Worm (Caenorhabditis elegans) whole organism, L4 larva: ENCODE results near the gene F02D8.1.

Experiments
- F26F4.8 ChIP-seq: fragments of 200-800 bp; sonication (Bioruptor generic); conservative IDR thresholded peaks from 2 replicates; pipeline ENCODE4 v1.3.6; 2022; ENCODE audit warnings: missing genetic modification characterization, missing compliant biosample characterization
- F44E2.7 ChIP-seq: fragments of 200-800 bp; sonication (Bioruptor generic); IDR thresholded peaks from 2 replicates; pipeline ENCODE4 v2.1.2; 2022; ENCODE audit warnings: missing genetic modification characterization, missing compliant biosample characterization
- ZK337.2 ChIP-seq: fragments of 200-800 bp; sonication (Bioruptor generic); IDR thresholded peaks from 2 replicates; pipeline ENCODE4 v1.3.6; 2022; ENCODE audit warnings: missing genetic modification reagents, missing genetic modification characterization, missing compliant biosample characterization
- ZK546.5 ChIP-seq, 2 experiments: sonication (generic microtip); optimal IDR thresholded peaks; 2 replicates each; lab custom pipeline; 2017; ENCODE audit warnings: missing biosample characterization in 2 of 2, missing genetic modification characterization in 2 of 2
- ama-1 ChIP-seq: fragments of 150-350 bp; optimal IDR thresholded peaks from 2 replicates; lab custom pipeline; 2014; ENCODE audit warnings: inconsistent platforms, mixed read lengths
- arid-1 ChIP-seq: fragments of 200-800 bp; sonication (Bioruptor generic); conservative IDR thresholded peaks from 2 replicates; pipeline ENCODE4 v1.3.6; 2022; ENCODE audit warnings: missing genetic modification reagents, missing genetic modification characterization, missing compliant biosample characterization
- attf-4 ChIP-seq: sonication (generic microtip); optimal IDR thresholded peaks from 3 replicates; lab custom pipeline; 2017; ENCODE audit warnings: missing biosample characterization, missing genetic modification characterization
- ceh-20 ChIP-seq: fragments of 200-800 bp; sonication (Bioruptor generic); IDR thresholded peaks from 2 replicates; pipeline ENCODE4 v1.3.6; 2022; ENCODE audit warnings: missing genetic modification reagents, missing genetic modification characterization, missing compliant biosample characterization
- ceh-28 ChIP-seq: fragments of 150-350 bp; optimal IDR thresholded peaks from 2 replicates; lab custom pipeline; 2014; ENCODE audit warnings: missing biosample characterization, missing genetic modification reagents, missing genetic modification characterization
- ceh-44 ChIP-seq: fragments of 200-800 bp; sonication (Bioruptor generic); IDR thresholded peaks from 2 replicates; pipeline ENCODE4 v1.3.6; 2022; ENCODE audit warnings: missing genetic modification reagents, missing genetic modification characterization, missing compliant biosample characterization
- ceh-82 ChIP-seq: sonication (generic microtip); optimal IDR thresholded peaks from 2 replicates; lab custom pipeline; 2017; ENCODE audit warnings: missing biosample characterization, missing genetic modification characterization
- cey-2 ChIP-seq: sonication (generic microtip); optimal IDR thresholded peaks from 3 replicates; lab custom pipeline; 2017; ENCODE audit warnings: missing genetic modification characterization, mild to moderate bottlenecking, missing compliant biosample characterization, antibody characterized with exemption, borderline replicate concordance; ENCODE audit not compliant: insufficient read depth
- daf-12 ChIP-seq: fragments of 150-350 bp; optimal IDR thresholded peaks from 2 replicates; lab custom pipeline; 2014; ENCODE audit warnings: missing biosample characterization, missing genetic modification reagents, missing genetic modification characterization
- daf-19 ChIP-seq: fragments of 200-800 bp; sonication (Bioruptor generic); conservative IDR thresholded peaks from 2 replicates; pipeline ENCODE4 v1.3.6; 2022; ENCODE audit warnings: missing genetic modification characterization, missing compliant biosample characterization
- dmd-8 ChIP-seq: fragments of 200-800 bp; sonication (Bioruptor generic); IDR thresholded peaks from 2 replicates; pipeline ENCODE4 v1.3.6; 2022; ENCODE audit warnings: missing genetic modification characterization, missing compliant biosample characterization
- dmd-9 ChIP-seq: fragments of 200-800 bp; sonication (Bioruptor generic); IDR thresholded peaks from 2 replicates; pipeline ENCODE4 v1.3.6; 2022; ENCODE audit warnings: missing genetic modification reagents, missing genetic modification characterization, missing compliant biosample characterization
- gei-8 ChIP-seq: fragments of 200-800 bp; sonication (Bioruptor generic); optimal IDR thresholded peaks from 2 replicates; lab custom pipeline; 2018; ENCODE audit warnings: mild to moderate bottlenecking, missing genetic modification characterization, missing compliant biosample characterization
- jun-1 ChIP-seq: fragments of 150-350 bp; optimal IDR thresholded peaks from 2 replicates; lab custom pipeline; 2014; ENCODE audit warnings: missing biosample characterization, missing genetic modification reagents, missing genetic modification characterization
- lim-7 ChIP-seq: fragments of 200-800 bp; sonication (Bioruptor generic); IDR thresholded peaks from 2 replicates; pipeline ENCODE4 v1.3.6; 2022; ENCODE audit warnings: missing genetic modification characterization, missing compliant biosample characterization
- lin-15B ChIP-seq: fragments of 150-350 bp; sonication (generic microtip); optimal IDR thresholded peaks from 3 replicates; lab custom pipeline; 2014; ENCODE audit warnings: missing biosample characterization, missing genetic modification characterization
- lin-29 ChIP-seq: fragments of 200-800 bp; sonication (Bioruptor generic); IDR thresholded peaks from 2 replicates; pipeline ENCODE4 v1.3.6; 2022; ENCODE audit warnings: missing genetic modification reagents, missing genetic modification characterization, missing compliant biosample characterization
- lin-38 ChIP-seq: fragments of 200-800 bp; sonication (Bioruptor generic); IDR thresholded peaks from 2 replicates; pipeline ENCODE4 v1.3.6; 2022; ENCODE audit warnings: missing genetic modification reagents, missing genetic modification characterization, missing compliant biosample characterization
- lin-39 ChIP-seq: fragments of 150-350 bp; optimal IDR thresholded peaks from 2 replicates; lab custom pipeline; 2014; ENCODE audit warnings: missing biosample characterization, missing genetic modification reagents, missing genetic modification characterization
- lir-3 ChIP-seq: sonication (generic microtip); optimal IDR thresholded peaks from 2 replicates; lab custom pipeline; 2016; ENCODE audit warnings: mild to moderate bottlenecking, missing genetic modification characterization, missing compliant biosample characterization
- lsy-2 ChIP-seq, 2 experiments: fragments of 150-350 bp in 1 of 2; sonication (generic microtip) in 1 of 2; optimal IDR thresholded peaks; 2 replicates each; lab custom pipeline; 2014 to 2017; ENCODE audit warnings: missing biosample characterization in 2 of 2, missing genetic modification characterization in 2 of 2
- madf-9 ChIP-seq: fragments of 200-800 bp; sonication (Bioruptor generic); conservative IDR thresholded peaks from 2 replicates; pipeline ENCODE4 v1.3.6; 2022; ENCODE audit warnings: missing genetic modification reagents, missing genetic modification characterization, missing compliant biosample characterization
- mes-2 ChIP-seq: sonication (generic microtip); optimal IDR thresholded peaks from 2 replicates; lab custom pipeline; 2016; ENCODE audit warnings: missing genotype, mild to moderate bottlenecking, missing genetic modification characterization, missing compliant biosample characterization; ENCODE audit not compliant: poor library complexity, severe bottlenecking
- mxl-2 ChIP-seq: fragments of 200-800 bp; sonication (Bioruptor generic); conservative IDR thresholded peaks from 2 replicates; pipeline ENCODE4 v1.3.6; 2022; ENCODE audit warnings: missing genetic modification reagents, missing genetic modification characterization, missing compliant biosample characterization
- nhr-10 ChIP-seq: fragments of 150-350 bp; optimal IDR thresholded peaks from 2 replicates; lab custom pipeline; 2014; ENCODE audit warnings: missing biosample characterization, missing genetic modification characterization
- nhr-11 ChIP-seq: fragments of 150-350 bp; optimal IDR thresholded peaks from 2 replicates; lab custom pipeline; 2014; ENCODE audit warnings: missing biosample characterization, missing genetic modification characterization
- nhr-42 ChIP-seq: fragments of 200-800 bp; sonication (Bioruptor generic); IDR thresholded peaks from 2 replicates; pipeline ENCODE4 v1.3.6; 2022; ENCODE audit warnings: missing genetic modification characterization, missing compliant biosample characterization
- nhr-76 ChIP-seq: fragments of 150-350 bp; optimal IDR thresholded peaks from 2 replicates; lab custom pipeline; 2014; ENCODE audit warnings: missing biosample characterization, missing genetic modification characterization
- pha-4 ChIP-seq, 2 experiments: fragments of 150-350 bp in 1 of 2; fragments of 200-800 bp in 1 of 2; sonication (Bioruptor generic) in 1 of 2; IDR thresholded peaks in 1 of 2; optimal IDR thresholded peaks in 1 of 2; 2 replicates each; pipeline versions ENCODE4 v1.3.6 to Lab custom; 2014 to 2022; ENCODE audit warnings: missing genetic modification characterization in 2 of 2, missing genetic modification reagents in 2 of 2, missing biosample characterization in 1 of 2, missing compliant biosample characterization in 1 of 2
- rbr-2 ChIP-seq: sonication (generic microtip); optimal IDR thresholded peaks from 2 replicates; lab custom pipeline; 2016; ENCODE audit warnings: missing genotype, missing genetic modification characterization, missing compliant biosample characterization
- saeg-2 ChIP-seq: fragments of 200-800 bp; sonication (Bioruptor generic); IDR thresholded peaks from 2 replicates; pipeline ENCODE4 v1.3.6; 2022; ENCODE audit warnings: missing genetic modification reagents, missing genetic modification characterization, missing compliant biosample characterization
- set-16 ChIP-seq: fragments of 200-800 bp; sonication (Bioruptor generic); IDR thresholded peaks from 2 replicates; pipeline ENCODE4 v1.3.6; 2022; ENCODE audit warnings: missing genetic modification reagents, missing genetic modification characterization, missing compliant biosample characterization
- tag-97 ChIP-seq: fragments of 200-800 bp; sonication (Bioruptor generic); IDR thresholded peaks from 2 replicates; pipeline ENCODE4 v1.3.6; 2022; ENCODE audit warnings: missing genetic modification characterization, missing compliant biosample characterization
- unc-62 ChIP-seq, 3 experiments: fragments of 150-350 bp in 1 of 3; sonication (generic microtip); optimal IDR thresholded peaks in 2 of 3; peaks in 1 of 3; 1 replicate in 1 of 3; 2 replicates in 2 of 3; lab custom pipeline; 2014 to 2017; ENCODE audit warnings: missing biosample characterization in 3 of 3, missing genetic modification characterization in 3 of 3, missing genetic modification reagents in 3 of 3, missing genotype in 1 of 3
- zag-1 ChIP-seq: fragments of 150-350 bp; optimal IDR thresholded peaks from 2 replicates; lab custom pipeline; 2014; ENCODE audit warnings: missing biosample characterization, missing genetic modification characterization
- zfp-3 ChIP-seq: fragments of 200-800 bp; sonication (Bioruptor generic); conservative IDR thresholded peaks from 2 replicates; pipeline ENCODE4 v1.3.6; 2022; ENCODE audit warnings: missing genetic modification reagents, missing genetic modification characterization, missing compliant biosample characterization
- zip-2 ChIP-seq: fragments of 150-350 bp; optimal IDR thresholded peaks from 2 replicates; lab custom pipeline; 2014; ENCODE audit warnings: missing biosample characterization, missing genetic modification characterization
- ztf-7 ChIP-seq: fragments of 150-350 bp; optimal IDR thresholded peaks from 2 replicates; lab custom pipeline; 2014; ENCODE audit warnings: missing biosample characterization, missing genetic modification characterization

Gene F02D8.1

DNA sequence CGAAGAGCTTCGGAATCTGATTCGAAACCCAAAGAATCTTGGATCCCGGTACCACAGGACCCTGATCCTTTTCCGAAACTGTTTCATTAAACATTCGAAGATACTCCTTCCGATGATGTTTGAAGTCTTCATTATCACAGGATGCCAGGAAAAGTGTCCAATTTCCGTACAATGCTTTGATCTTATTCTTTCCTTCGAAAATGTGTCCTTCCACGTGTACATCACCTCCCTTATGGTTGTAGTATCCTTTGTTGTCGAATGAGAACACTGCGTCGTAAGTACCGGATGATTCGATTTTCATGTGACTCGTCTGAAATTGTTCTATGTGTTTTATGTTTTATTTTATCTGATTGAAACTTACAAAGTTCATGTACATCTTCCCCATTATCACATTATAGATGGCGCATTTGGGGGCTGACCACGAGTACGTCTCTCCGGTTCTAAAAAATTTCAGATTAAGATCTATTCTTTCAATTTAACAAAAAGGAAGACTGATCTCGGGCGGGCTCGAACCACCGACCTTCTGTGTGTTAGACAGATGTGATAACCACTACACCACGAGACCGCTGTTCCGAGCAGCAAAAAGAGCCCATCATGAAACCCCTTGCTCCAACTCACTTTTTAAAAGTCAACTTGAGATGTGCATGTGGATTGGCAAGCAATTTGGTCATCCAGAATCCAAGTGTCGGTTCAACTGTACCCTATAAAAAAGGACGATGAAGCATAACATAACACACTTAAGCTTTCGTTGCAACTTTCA lies 34.2 kb upstream of the F02D8.1 start (continued):
- TF ChIP-seq lin-29 (GFP tag; lab: Robert Waterston, UW) (no peak), ceh-20 (GFP tag; lab: Robert Waterston, UW) (no peak), zag-1 (tag; lab: Kevin White, UChicago) (no peak), nhr-11 (tag; lab: Kevin White, UChicago) (no peak), ZK546.5 (tag; optimal IDR thresholded peaks at IDR 0.05; lab: Kevin White, UChicago) (no peak), zfp-3 (GFP tag; lab: Robert Waterston, UW) (no peak), dmd-9 (GFP tag; lab: Robert Waterston, UW) (no peak), nhr-10 (tag; lab: Kevin White, UChicago) (no peak), set-16 (GFP tag; lab: Robert Waterston, UW) (no peak), cey-2 (tag; lab: Kevin White, UChicago) (no peak), tag-97 (no peak), unc-62 (GFP tag; optimal IDR thresholded peaks at IDR 0.05 in 1 of 2; lab: Kevin White, UChicago) (peak in 1 of 2 experiments; percentile 60), unc-62 (tag; optimal IDR thresholded peaks at IDR 0.05; lab: Kevin White, UChicago) (no peak), zip-2 (tag; lab: Kevin White, UChicago) (no peak), daf-12 (tag; lab: Kevin White, UChicago) (no peak), attf-4 (tag; lab: Kevin White, UChicago) (no peak), madf-9 (no peak), gei-8 (GFP tag; lab: Kevin White, UChicago) (peak; percentile 46), saeg-2 (GFP tag; lab: Robert Waterston, UW) (no peak), ceh-44 (GFP tag; lab: Robert Waterston, UW) (0 out of 2 replicates have a peak, but pooled peaks have one; percentile 19), lim-7 (GFP tag; lab: Robert Waterston, UW) (0 out of 2 replicates have a peak, but pooled peaks have one; percentile 15), nhr-76 (tag; lab: Kevin White, UChicago) (no peak), lsy-2 (tag; optimal IDR thresholded peaks at IDR 0.05; lab: Kevin White, UChicago) (no peak), mxl-2 (no peak), nhr-42 (0 out of 2 replicates have a peak, but pooled peaks have one; percentile 14), lin-15B (tag; lab: Kevin White, UChicago) (no peak), lir-3 (tag; lab: Kevin White, UChicago) (no peak), F26F4.8 (no peak), ZK337.2 (GFP tag; lab: Robert Waterston, UW) (no peak), ceh-82 (tag; lab: Kevin White, UChicago) (no peak), lin-39 (tag; lab: Kevin White, UChicago) (no peak), daf-19 (GFP tag; lab: Robert Waterston, UW) (no peak), mes-2 (tag; lab: Kevin White, UChicago) (peak; percentile 26), pha-4 (GFP tag; IDR thresholded peaks at IDR 0.05; lab: Robert Waterston, UW) (0 out of 2 replicates have a peak, but pooled peaks have one; percentile 33), pha-4 (tag; optimal IDR thresholded peaks at IDR 0.05; lab: Kevin White, UChicago) (no peak)

DNA sequence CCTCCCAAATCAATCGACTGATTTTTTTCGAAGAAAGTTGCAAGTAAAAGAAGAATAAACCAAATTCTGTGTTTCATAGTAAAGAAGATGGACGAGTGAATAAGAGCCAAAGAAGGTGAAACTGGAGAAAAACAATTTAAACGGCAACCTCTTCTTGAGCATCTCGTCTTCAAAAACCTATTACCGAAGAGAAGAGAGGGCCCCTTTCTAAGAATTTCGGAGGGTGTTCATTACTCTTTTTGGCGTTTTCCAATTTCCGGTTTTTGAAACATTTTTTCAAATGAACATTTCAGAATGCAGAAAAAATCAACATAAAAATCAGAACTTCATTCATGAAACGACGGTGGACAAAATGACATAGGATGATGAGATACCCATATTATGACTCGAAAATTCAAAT lies 33.1 kb upstream of the F02D8.1 start, which contains the start of gene nmr-2:
nmr-2 (minus strand) TSS at position 101 of the 400 bp plus-strand sequence.
- TF ChIP-seq ama-1 (lab: Kevin White, UChicago) = peak; percentile 42
- TF ChIP-seq lin-38 (GFP tag; lab: Robert Waterston, UW) = no peak
- TF ChIP-seq, all 104 proteins: peak for 1

DNA sequence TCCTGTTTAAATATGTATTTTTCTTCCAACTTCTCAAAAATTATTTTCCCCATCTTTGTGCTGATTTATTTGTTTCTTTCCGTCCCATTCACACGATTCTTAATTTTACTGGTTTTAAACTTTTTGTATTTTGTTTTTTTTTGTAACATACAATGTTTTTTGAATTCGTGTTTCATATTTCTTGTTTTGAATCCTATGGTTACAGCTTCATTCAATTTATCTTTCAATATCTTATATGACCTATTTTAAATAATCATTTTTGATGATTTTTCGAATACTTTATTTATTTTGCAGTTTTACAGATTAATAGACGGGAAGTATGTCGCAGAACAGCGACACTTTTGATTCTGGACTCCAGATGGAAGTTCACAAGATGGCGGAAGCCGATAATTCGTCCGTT lies 26.3 kb upstream of the F02D8.1 start, which contains the start of gene hrde-2:
hrde-2 (plus strand) TSS at position 301 of the 400 bp plus-strand sequence.
- TF ChIP-seq ztf-7 (tag; lab: Kevin White, UChicago) (no peak), arid-1 (no peak), nhr-11 (tag; lab: Kevin White, UChicago) (no peak), ceh-28 (no peak), nhr-76 (tag; lab: Kevin White, UChicago) (no peak), jun-1 (tag; lab: Kevin White, UChicago) (no peak), F44E2.7 (GFP tag; lab: Robert Waterston, UW) (no peak), dmd-8 (GFP tag; lab: Robert Waterston, UW) (no peak), rbr-2 (no peak), saeg-2 (GFP tag; lab: Robert Waterston, UW) (no peak)
- TF ChIP-seq, all 104 proteins: peak for 0
